Worm (Caenorhabditis elegans) whole organism, L1 larva: ENCODE results near the gene rab-39.

Experiments used
- alr-1 ChIP-seq: fragments of 200-800 bp; sonication (Bioruptor generic); optimal IDR thresholded peaks from 2 replicates; lab custom pipeline; 2018; ENCODE audit warnings: borderline replicate concordance, mild to moderate bottlenecking, missing genetic modification characterization, missing compliant biosample characterization
- pag-3 ChIP-seq: sonication (generic microtip); optimal IDR thresholded peaks from 2 replicates; lab custom pipeline; 2017; ENCODE audit warnings: missing genetic modification characterization, mild to moderate bottlenecking, missing compliant biosample characterization, antibody characterized with exemption, borderline replicate concordance; ENCODE audit not compliant: insufficient read depth
- pqm-1 ChIP-seq: sonication (generic microtip); optimal IDR thresholded peaks from 3 replicates; lab custom pipeline; 2017; ENCODE audit warnings: missing biosample characterization, missing genetic modification characterization
- skn-1 ChIP-seq: fragments of 150-350 bp; optimal IDR thresholded peaks from 2 replicates; lab custom pipeline; 2014; ENCODE audit warnings: missing biosample characterization, missing genetic modification characterization

DNA sequence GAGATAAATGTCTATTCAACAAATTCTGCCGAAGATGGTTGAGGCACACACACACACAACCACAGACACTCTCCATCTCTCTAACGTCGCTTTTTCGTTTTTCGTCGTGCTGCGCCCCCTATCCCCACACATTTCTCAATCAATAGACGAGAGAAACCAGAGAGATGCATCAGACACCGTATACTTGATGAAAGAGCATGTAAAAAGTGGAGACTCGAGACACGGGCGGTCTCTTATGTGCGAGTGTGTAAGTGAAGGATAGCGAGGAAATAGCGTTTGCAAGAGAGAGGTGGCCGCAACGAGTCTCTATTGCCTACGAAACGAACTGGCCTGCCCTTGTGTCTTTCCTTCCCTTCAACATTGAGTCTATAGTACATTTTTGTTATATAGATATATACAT lies 39.9 kb downstream of the rab-39 start:
- no peak for TF ChIP-seq alr-1 (tag; lab: Kevin White, UChicago)
- TF ChIP-seq skn-1 (tag; lab: Kevin White, UChicago), result peak; percentile 72
- TF ChIP-seq pqm-1, result no peak
- peak; percentile 18 for TF ChIP-seq pag-3 (tag; lab: Kevin White, UChicago)
